Worm (Caenorhabditis elegans): ENCODE measurements around the gene nep-2.

- TF ChIP-seq tra-4 (tag; optimal IDR thresholded peaks at IDR 0.05) (no peak), ceh-13 (GFP tag; optimal IDR thresholded peaks at IDR 0.05) (no peak), tbx-37 (GFP tag; conservative IDR thresholded peaks at IDR 0.05) (no peak), ama-1 (optimal IDR thresholded peaks at IDR 0.05) (no peak), flt-1 (GFP tag; IDR thresholded peaks at IDR 0.05) (no peak), hmg-4 (GFP tag; optimal IDR thresholded peaks at IDR 0.05) (no peak), aly-1 (tag; optimal IDR thresholded peaks at IDR 0.05) (no peak), pes-1 (GFP tag; IDR thresholded peaks at IDR 0.05) (no peak), ceh-36 (tag; optimal IDR thresholded peaks at IDR 0.05) (no peak), hmbx-1 (tag; optimal IDR thresholded peaks at IDR 0.05) (no peak), sea-1 (GFP tag; conservative IDR thresholded peaks at IDR 0.05) (no peak), B0310.2 (tag; optimal IDR thresholded peaks at IDR 0.05) (no peak), ets-7 (tag; optimal IDR thresholded peaks at IDR 0.05) (no peak), tbx-11 (GFP tag; IDR thresholded peaks at IDR 0.05) (no peak)
Observed at ce11 chrII:2707872-2708271, 17.7 kb downstream of the nep-2 start, which contains the start of gene Y47G7B.2.

All from whole organism, early embryonic.